Worm (Caenorhabditis elegans): ENCODE data around the gene plc-2.
"Not testable (repeated sequence)": the region's sequence is repeated elsewhere in the genome, so short reads cannot be mapped to it uniquely, and the experiment has no call there.

- not testable (repeated sequence) for TF ChIP-seq flt-1 (GFP tag; IDR thresholded peaks at IDR 0.05); ref-1 (GFP tag; conservative IDR thresholded peaks at IDR 0.05); cog-1 (tag; optimal IDR thresholded peaks at IDR 0.05); tab-1 (GFP tag; IDR thresholded peaks at IDR 0.05); klf-2 (GFP tag; conservative IDR thresholded peaks at IDR 0.05); ztf-29 (GFP tag; IDR thresholded peaks at IDR 0.05); med-1 (GFP tag; optimal IDR thresholded peaks at IDR 0.05; ENCODE audit: insufficient read depth); ztf-23 (GFP tag; IDR thresholded peaks at IDR 0.05); T22C8.4 (GFP tag; IDR thresholded peaks at IDR 0.05)
Observed at ce11 chrV:15211869-15212268, 19.5 kb downstream of the plc-2 start, which contains the start of gene sri-24.
